Worm (Caenorhabditis elegans): ENCODE measurements around the gene C10E2.1.

Gene C10E2.1

DNA sequence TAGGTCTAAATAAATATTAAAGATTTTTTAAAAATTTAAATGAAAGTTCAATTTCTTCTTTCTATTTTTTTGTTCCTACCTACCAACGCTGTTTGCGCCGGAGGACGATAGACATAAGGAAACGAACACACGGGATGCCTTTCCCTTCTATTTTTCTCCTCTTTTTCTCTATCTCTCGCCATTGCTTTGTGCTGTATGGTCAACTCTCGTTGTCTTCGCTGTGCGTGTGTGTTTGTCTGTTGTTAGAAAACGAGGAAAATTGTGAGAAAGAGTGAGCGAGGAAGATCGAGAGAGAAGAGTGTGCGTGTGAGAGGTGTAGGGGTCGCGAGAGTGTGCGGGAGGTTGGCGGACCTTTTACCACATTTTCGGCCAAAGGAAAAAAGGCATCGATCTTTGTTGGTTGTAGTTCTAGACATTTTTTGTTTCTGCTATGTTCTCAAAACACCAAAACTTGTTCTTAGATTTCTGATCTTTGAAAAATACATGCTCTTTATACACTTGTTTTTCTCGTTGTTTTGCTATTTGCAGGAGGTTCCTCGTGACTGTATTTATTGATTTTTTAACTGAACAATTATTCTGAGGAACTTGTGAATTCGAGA, 36.5 kb downstream of the C10E2.1 start (continued):
- TF ChIP-seq pha-4 (tag; optimal IDR thresholded peaks at IDR 0.05) (no peak), hlh-8 (tag; optimal IDR thresholded peaks at IDR 0.05) (no peak), ztf-16 (tag; optimal IDR thresholded peaks at IDR 0.05) (no peak), lin-11 (tag; optimal IDR thresholded peaks at IDR 0.05) (no peak), hlh-30 (tag; optimal IDR thresholded peaks at IDR 0.05; ENCODE audit: insufficient read depth) (peak; percentile 53), zip-5 (tag; optimal IDR thresholded peaks at IDR 0.05) (no peak), tbx-2 (tag; optimal IDR thresholded peaks at IDR 0.05) (peak; percentile 49), C08G9.2 (tag; optimal IDR thresholded peaks at IDR 0.05) (no peak), C38D4.7 (GFP tag; optimal IDR thresholded peaks at IDR 0.05) (no peak), unc-42 (tag; optimal IDR thresholded peaks at IDR 0.05) (peak; percentile 10), dmd-4 (tag; optimal IDR thresholded peaks at IDR 0.05; ENCODE audit: borderline replicate concordance) (no peak), unc-55 (GFP tag; optimal IDR thresholded peaks at IDR 0.05) (no peak), nfya-1 (tag; optimal IDR thresholded peaks at IDR 0.05) (peak; percentile 75), ceh-48 (tag; optimal IDR thresholded peaks at IDR 0.05) (peak; percentile 1), pqm-1 (tag; optimal IDR thresholded peaks at IDR 0.05) (no peak), elt-2 (tag; optimal IDR thresholded peaks at IDR 0.05) (peak; percentile 20), fkh-6 (tag; optimal IDR thresholded peaks at IDR 0.05) (no peak), madf-2 (tag; optimal IDR thresholded peaks at IDR 0.05) (no peak), lim-6 (tag; optimal IDR thresholded peaks at IDR 0.05) (no peak), K09A11.1 (tag; optimal IDR thresholded peaks at IDR 0.05; ENCODE audit: insufficient read depth) (no peak), odd-2 (tag; optimal IDR thresholded peaks at IDR 0.05) (no peak), F13H6.1 (tag; optimal IDR thresholded peaks at IDR 0.05) (no peak), ceh-18 (tag; optimal IDR thresholded peaks at IDR 0.05) (peak; percentile 39)

DNA sequence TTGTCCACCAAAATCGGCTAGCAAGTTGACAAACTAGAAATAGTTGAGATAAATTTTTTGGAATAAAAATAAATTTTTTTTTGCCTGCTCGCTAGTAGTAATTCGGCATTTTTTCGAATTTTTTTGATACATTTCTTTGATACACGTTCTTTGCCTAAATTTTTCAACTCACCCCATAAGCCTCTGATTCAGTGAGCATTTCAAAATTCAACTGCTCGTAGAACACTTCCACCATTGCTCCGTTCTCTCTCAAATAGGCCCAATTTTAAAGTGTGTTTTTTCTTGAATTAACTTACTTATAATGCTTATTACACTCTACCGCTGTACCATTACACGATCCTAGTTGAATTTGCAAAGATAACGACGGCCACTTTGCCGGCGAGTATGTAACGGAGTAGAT, 40.9 kb downstream of the C10E2.1 start:
- TF ChIP-seq dve-1 (tag; optimal IDR thresholded peaks at IDR 0.05) (no peak), ceh-6 (GFP tag; optimal IDR thresholded peaks at IDR 0.05) (no peak), ceh-22 (tag; optimal IDR thresholded peaks at IDR 0.05) (no peak), sdc-2 (tag; optimal IDR thresholded peaks at IDR 0.05) (no peak), C08G9.2 (tag; optimal IDR thresholded peaks at IDR 0.05) (no peak), unc-86 (tag; optimal IDR thresholded peaks at IDR 0.05) (no peak), hlh-15 (tag; optimal IDR thresholded peaks at IDR 0.05) (no peak), zip-5 (tag; optimal IDR thresholded peaks at IDR 0.05) (no peak), ceh-24 (tag; optimal IDR thresholded peaks at IDR 0.05) (no peak), pha-4 (tag; optimal IDR thresholded peaks at IDR 0.05) (no peak), T23F11.4 (GFP tag; optimal IDR thresholded peaks at IDR 0.05) (no peak), fkh-10 (GFP tag; optimal IDR thresholded peaks at IDR 0.05) (no peak)

ce11 chrX:16807015-16807414, 44.4 kb downstream of the C10E2.1 start, which contains the start of gene mec-4:
TSS of gene mec-4 (minus strand) at chrX:16807115.
- TF ChIP-seq dmd-4 (tag; optimal IDR thresholded peaks at IDR 0.05; ENCODE audit: borderline replicate concordance): no peak

ce11 chrX:16808526-16808925, 45.9 kb downstream of the C10E2.1 start:
- no peak for TF ChIP-seq ceh-34 (tag; optimal IDR thresholded peaks at IDR 0.05)
- no peak for TF ChIP-seq syd-9 (tag; optimal IDR thresholded peaks at IDR 0.05)
- no peak for TF ChIP-seq hlh-30 (tag; optimal IDR thresholded peaks at IDR 0.05; ENCODE audit: insufficient read depth)
- no peak for TF ChIP-seq K02D7.2 (tag; optimal IDR thresholded peaks at IDR 0.05)
- no peak for TF ChIP-seq K09A11.1 (tag; optimal IDR thresholded peaks at IDR 0.05; ENCODE audit: insufficient read depth)
- TF ChIP-seq C38D4.7 (GFP tag; optimal IDR thresholded peaks at IDR 0.05): no peak
- TF ChIP-seq pqm-1 (tag; optimal IDR thresholded peaks at IDR 0.05): no peak
- no peak for TF ChIP-seq ztf-16 (tag; optimal IDR thresholded peaks at IDR 0.05)
- TF ChIP-seq pros-1 (tag; optimal IDR thresholded peaks at IDR 0.05): no peak
- TF ChIP-seq ahr-1 (tag; optimal IDR thresholded peaks at IDR 0.05): no peak
- no peak for TF ChIP-seq dve-1 (tag; optimal IDR thresholded peaks at IDR 0.05)
- TF ChIP-seq F13H6.1 (tag; optimal IDR thresholded peaks at IDR 0.05): no peak
- TF ChIP-seq unc-55 (GFP tag; optimal IDR thresholded peaks at IDR 0.05): no peak
- TF ChIP-seq npax-4 (tag; optimal IDR thresholded peaks at IDR 0.05): no peak
